Fruit fly (Drosophila melanogaster) Kc167 (cell line): ENCODE measurements around the gene Acp29AB.

Source experiments
- Myc ChIP-seq: fragments of >200 bp; optimal IDR thresholded peaks from 2 replicates; lab custom pipeline; 2017; ENCODE audit warnings: missing external identifiers
- Sin3A ChIP-seq: fragments of >200 bp; optimal IDR thresholded peaks from 2 replicates; lab custom pipeline; 2018; ENCODE audit warnings: missing external identifiers
- h ChIP-seq: fragments of >200 bp; optimal IDR thresholded peaks from 3 replicates; lab custom pipeline; 2018; ENCODE audit warnings: missing external identifiers
- insv ChIP-seq: fragments of >200 bp; optimal IDR thresholded peaks from 3 replicates; lab custom pipeline; 2018; ENCODE audit warnings: missing external identifiers
- psq ChIP-seq: fragments of >200 bp; optimal IDR thresholded peaks from 2 replicates; lab custom pipeline; 2017; ENCODE audit warnings: missing external identifiers

dm6 chr2L:8381508-8382036 is 11.4 kb downstream of the Acp29AB start, which contains the start of gene AlaRS:
- TF ChIP-seq psq (lab: Kevin White, UChicago) (no peak), h (lab: Kevin White, UChicago) (no peak), Myc (lab: Kevin White, UChicago) (no peak), insv (lab: Kevin White, UChicago) (no peak), Sin3A (lab: Kevin White, UChicago) (no peak)
